Worm (Caenorhabditis elegans) whole organism, mixed stage, embryonic: Measurements from ENCODE around the gene W04G3.13.

Experiments used
- M03D4.4 ChIP-seq: sonication (generic microtip); optimal IDR thresholded peaks from 2 replicates; lab custom pipeline; 2017; ENCODE audit warnings: mild to moderate bottlenecking, missing genetic modification characterization, missing compliant biosample characterization
- bed-3 ChIP-seq: fragments of 200-800 bp; sonication (Bioruptor generic); optimal IDR thresholded peaks from 3 replicates; lab custom pipeline; 2018; ENCODE audit warnings: mild to moderate bottlenecking, missing genetic modification characterization, moderate library complexity, missing compliant biosample characterization
- blmp-1 ChIP-seq: fragments of 150-350 bp; optimal IDR thresholded peaks from 2 replicates; lab custom pipeline; 2014; ENCODE audit warnings: missing biosample characterization, missing genetic modification characterization
- ceh-39 ChIP-seq: fragments of 150-350 bp; optimal IDR thresholded peaks from 2 replicates; lab custom pipeline; 2014; ENCODE audit warnings: missing biosample characterization, missing genetic modification characterization
- ceh-43 ChIP-seq: fragments of 200-800 bp; sonication (Bioruptor generic); optimal IDR thresholded peaks from 2 replicates; lab custom pipeline; 2018; ENCODE audit warnings: mild to moderate bottlenecking, missing genetic modification characterization, moderate library complexity, missing compliant biosample characterization
- ces-1 ChIP-seq: fragments of 150-350 bp; optimal IDR thresholded peaks from 2 replicates; lab custom pipeline; 2014; ENCODE audit warnings: missing biosample characterization, missing genetic modification reagents, missing genetic modification characterization
- drap-1 ChIP-seq: fragments of 200-800 bp; sonication (Bioruptor generic); optimal IDR thresholded peaks from 3 replicates; lab custom pipeline; 2018; ENCODE audit warnings: mild to moderate bottlenecking, missing genetic modification characterization, missing compliant biosample characterization
- elt-1 ChIP-seq: sonication (generic microtip); optimal IDR thresholded peaks from 2 replicates; lab custom pipeline; 2017; ENCODE audit warnings: missing genetic modification characterization, mild to moderate bottlenecking, missing compliant biosample characterization, antibody characterized with exemption, moderate library complexity, borderline replicate concordance; ENCODE audit not compliant: insufficient read depth
- flh-1 ChIP-seq: fragments of 200-800 bp; sonication (Bioruptor generic); optimal IDR thresholded peaks from 2 replicates; lab custom pipeline; 2018; ENCODE audit warnings: mild to moderate bottlenecking, missing genetic modification characterization, moderate library complexity, missing compliant biosample characterization
- ham-2 ChIP-seq: fragments of 200-800 bp; sonication (Bioruptor generic); optimal IDR thresholded peaks from 2 replicates; lab custom pipeline; 2018; ENCODE audit warnings: mild to moderate bottlenecking, missing genetic modification characterization, missing compliant biosample characterization
- lin-32 ChIP-seq: fragments of 200-800 bp; sonication (Bioruptor generic); optimal IDR thresholded peaks from 2 replicates; lab custom pipeline; 2018; ENCODE audit warnings: mild to moderate bottlenecking, missing genetic modification characterization, missing compliant biosample characterization
- lsy-2 ChIP-seq: fragments of 150-350 bp; optimal IDR thresholded peaks from 2 replicates; lab custom pipeline; 2014; ENCODE audit warnings: missing biosample characterization, missing genetic modification characterization
- mab-5 ChIP-seq: fragments of 150-350 bp; optimal IDR thresholded peaks from 2 replicates; lab custom pipeline; 2014; ENCODE audit warnings: missing biosample characterization, missing genetic modification characterization
- mep-1 ChIP-seq: fragments of 150-350 bp; optimal IDR thresholded peaks from 2 replicates; lab custom pipeline; 2017; ENCODE audit warnings: missing biosample characterization, missing genetic modification reagents, missing genetic modification characterization, inconsistent platforms
- mls-2 ChIP-seq: sonication (generic microtip); optimal IDR thresholded peaks from 2 replicates; lab custom pipeline; 2016; ENCODE audit warnings: mild to moderate bottlenecking, missing genetic modification characterization, moderate library complexity, missing compliant biosample characterization
- nhr-12 ChIP-seq: fragments of 150-350 bp; optimal IDR thresholded peaks from 2 replicates; lab custom pipeline; 2014; ENCODE audit warnings: missing biosample characterization, missing genetic modification characterization
- nhr-2 ChIP-seq: fragments of 150-350 bp; optimal IDR thresholded peaks from 2 replicates; lab custom pipeline; 2014; ENCODE audit warnings: missing biosample characterization, missing genetic modification characterization
- nhr-237 ChIP-seq: fragments of 150-350 bp; optimal IDR thresholded peaks from 2 replicates; lab custom pipeline; 2014; ENCODE audit warnings: missing biosample characterization, missing genetic modification characterization
- nhr-28 ChIP-seq: fragments of 150-350 bp; optimal IDR thresholded peaks from 2 replicates; lab custom pipeline; 2014; ENCODE audit warnings: missing biosample characterization, missing genetic modification characterization
- nhr-76 ChIP-seq: sonication (generic microtip); optimal IDR thresholded peaks from 2 replicates; lab custom pipeline; 2017; ENCODE audit warnings: missing biosample characterization, missing genetic modification characterization
- pha-4 ChIP-seq: fragments of 150-350 bp; optimal IDR thresholded peaks from 2 replicates; lab custom pipeline; 2018; ENCODE audit warnings: missing biosample characterization, missing genetic modification reagents, missing genetic modification characterization
- sem-2 ChIP-seq: fragments of 200-800 bp; sonication (Bioruptor generic); optimal IDR thresholded peaks from 2 replicates; lab custom pipeline; 2018; ENCODE audit warnings: mild to moderate bottlenecking, missing genetic modification characterization, missing compliant biosample characterization
- snpc-4 ChIP-seq: fragments of 150-350 bp; optimal IDR thresholded peaks from 2 replicates; lab custom pipeline; 2014; ENCODE audit warnings: missing biosample characterization, missing genetic modification characterization
- sptf-1 ChIP-seq: sonication (generic microtip); optimal IDR thresholded peaks from 2 replicates; lab custom pipeline; 2017; ENCODE audit warnings: mild to moderate bottlenecking, missing genetic modification characterization, moderate library complexity, missing compliant biosample characterization
- tbx-8 ChIP-seq: fragments of 200-800 bp; sonication (Bioruptor generic); optimal IDR thresholded peaks from 2 replicates; lab custom pipeline; 2018; ENCODE audit warnings: mild to moderate bottlenecking, missing genetic modification characterization, moderate library complexity, missing compliant biosample characterization
- unc-120 ChIP-seq: sonication (generic microtip); optimal IDR thresholded peaks from 2 replicates; lab custom pipeline; 2017; ENCODE audit warnings: missing genetic modification characterization, missing compliant biosample characterization; ENCODE audit not compliant: poor library complexity, severe bottlenecking
- unc-39 ChIP-seq: fragments of 150-350 bp; optimal IDR thresholded peaks from 2 replicates; lab custom pipeline; 2014; ENCODE audit warnings: missing biosample characterization, missing genetic modification characterization
- unc-62 ChIP-seq: fragments of 150-350 bp; optimal IDR thresholded peaks from 2 replicates; lab custom pipeline; 2014; ENCODE audit warnings: missing biosample characterization, missing genetic modification reagents, missing genetic modification characterization
- zip-8 ChIP-seq: fragments of 150-350 bp; optimal IDR thresholded peaks from 2 replicates; lab custom pipeline; 2014; ENCODE audit warnings: missing biosample characterization, missing genetic modification characterization
- ztf-11 ChIP-seq: fragments of 150-350 bp; optimal IDR thresholded peaks from 2 replicates; lab custom pipeline; 2014; ENCODE audit warnings: missing biosample characterization, missing genetic modification characterization

W04G3.13 gene

DNA sequence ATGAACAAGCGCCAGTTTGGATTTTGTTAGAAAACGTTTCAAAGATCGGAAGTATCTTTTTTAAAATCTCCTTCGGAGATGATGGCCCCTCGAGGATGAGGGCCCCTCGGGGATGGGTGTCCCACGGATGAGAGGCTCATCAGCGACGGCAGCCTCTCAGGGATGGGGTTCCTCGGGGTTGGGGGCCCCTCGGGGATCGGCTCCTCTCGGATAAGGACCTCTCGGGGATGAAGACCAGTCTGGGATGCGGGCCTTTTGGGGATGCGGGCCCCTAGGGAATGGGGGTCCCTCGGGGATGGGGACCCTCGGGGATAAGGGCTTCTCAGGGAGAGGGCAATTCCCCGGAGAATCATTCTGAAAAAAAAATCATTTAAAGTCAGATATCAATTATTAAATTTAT lies 29.2 kb downstream of the W04G3.13 start:
- TF ChIP-seq sem-2 (no peak), lsy-2 (tag; lab: Kevin White, UChicago) (no peak), ztf-11 (tag; lab: Kevin White, UChicago) (no peak), unc-39 (tag; lab: Kevin White, UChicago) (no peak), unc-62 (GFP tag; lab: Kevin White, UChicago) (no peak), snpc-4 (tag; lab: Kevin White, UChicago) (no peak), tbx-8 (GFP tag; lab: Kevin White, UChicago) (no peak), unc-120 (tag; lab: Kevin White, UChicago) (no peak)

ce11 chrX:11047183-11047582 lies 32.4 kb downstream of the W04G3.13 start, which contains the start of gene clc-1:
TSS of gene clc-1 (plus strand) at chrX:11047446.
- TF ChIP-seq tbx-8 (GFP tag; lab: Kevin White, UChicago), result no peak
- no peak for TF ChIP-seq ces-1 (GFP tag; lab: Kevin White, UChicago)
- no peak for TF ChIP-seq unc-120 (tag; lab: Kevin White, UChicago)
- no peak for TF ChIP-seq unc-39 (tag; lab: Kevin White, UChicago)
- TF ChIP-seq ceh-43 (GFP tag; lab: Kevin White, UChicago), result no peak
- TF ChIP-seq drap-1 (GFP tag; lab: Kevin White, UChicago), result no peak
- TF ChIP-seq blmp-1 (tag; lab: Kevin White, UChicago), result no peak
- TF ChIP-seq ceh-39 (tag; lab: Kevin White, UChicago), result no peak
- TF ChIP-seq ztf-11 (tag; lab: Kevin White, UChicago), result no peak
- TF ChIP-seq mab-5, result no peak
- TF ChIP-seq unc-62 (GFP tag; lab: Kevin White, UChicago), result no peak
- no peak for TF ChIP-seq nhr-237
- TF ChIP-seq flh-1 (GFP tag; lab: Kevin White, UChicago), result no peak
- TF ChIP-seq nhr-2 (tag; lab: Kevin White, UChicago), result no peak
- TF ChIP-seq zip-8 (tag; lab: Kevin White, UChicago), result no peak
- TF ChIP-seq lin-32, result no peak
- no peak for TF ChIP-seq mls-2 (tag; lab: Kevin White, UChicago)
- TF ChIP-seq lsy-2 (tag; lab: Kevin White, UChicago), result no peak
- no peak for TF ChIP-seq pha-4

ce11 chrX:11042777-11043176 lies 36.8 kb downstream of the W04G3.13 start, which contains the start of gene C09F12.3:
TSS of gene C09F12.3 (minus strand) at chrX:11042877.
- TF ChIP-seq zip-8 (tag; lab: Kevin White, UChicago), result no peak
- TF ChIP-seq mep-1 (tag; lab: Kevin White, UChicago), result no peak
- TF ChIP-seq bed-3, result no peak
- no peak for TF ChIP-seq mab-5
- no peak for TF ChIP-seq unc-120 (tag; lab: Kevin White, UChicago)
- TF ChIP-seq elt-1 (tag; lab: Kevin White, UChicago), result no peak
- no peak for TF ChIP-seq blmp-1 (tag; lab: Kevin White, UChicago)
- TF ChIP-seq sptf-1 (tag; lab: Kevin White, UChicago), result no peak
- TF ChIP-seq nhr-76 (tag; lab: Kevin White, UChicago), result no peak

DNA sequence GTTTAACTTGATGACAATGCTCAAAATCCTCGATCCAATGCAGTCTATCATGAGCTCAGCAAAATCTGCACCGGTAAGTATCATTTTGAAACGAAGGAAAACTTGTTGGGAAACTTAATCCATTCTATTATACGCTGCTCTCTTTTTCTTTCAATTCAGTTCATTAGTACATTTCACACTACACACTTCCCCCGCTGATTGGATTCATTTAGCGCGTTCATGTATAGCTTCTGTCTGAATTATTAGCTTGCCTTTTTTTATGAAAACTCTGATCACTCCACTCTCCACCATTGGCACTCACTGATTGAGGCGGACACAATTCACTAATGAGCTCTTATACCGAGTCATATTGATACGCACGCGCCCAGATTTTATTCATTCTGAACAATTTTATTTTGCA lies 41.3 kb downstream of the W04G3.13 start:
- no peak for TF ChIP-seq lin-32
- TF ChIP-seq ces-1 (GFP tag; lab: Kevin White, UChicago), result peak; percentile 70
- TF ChIP-seq, all 35 proteins: peak for 1

DNA sequence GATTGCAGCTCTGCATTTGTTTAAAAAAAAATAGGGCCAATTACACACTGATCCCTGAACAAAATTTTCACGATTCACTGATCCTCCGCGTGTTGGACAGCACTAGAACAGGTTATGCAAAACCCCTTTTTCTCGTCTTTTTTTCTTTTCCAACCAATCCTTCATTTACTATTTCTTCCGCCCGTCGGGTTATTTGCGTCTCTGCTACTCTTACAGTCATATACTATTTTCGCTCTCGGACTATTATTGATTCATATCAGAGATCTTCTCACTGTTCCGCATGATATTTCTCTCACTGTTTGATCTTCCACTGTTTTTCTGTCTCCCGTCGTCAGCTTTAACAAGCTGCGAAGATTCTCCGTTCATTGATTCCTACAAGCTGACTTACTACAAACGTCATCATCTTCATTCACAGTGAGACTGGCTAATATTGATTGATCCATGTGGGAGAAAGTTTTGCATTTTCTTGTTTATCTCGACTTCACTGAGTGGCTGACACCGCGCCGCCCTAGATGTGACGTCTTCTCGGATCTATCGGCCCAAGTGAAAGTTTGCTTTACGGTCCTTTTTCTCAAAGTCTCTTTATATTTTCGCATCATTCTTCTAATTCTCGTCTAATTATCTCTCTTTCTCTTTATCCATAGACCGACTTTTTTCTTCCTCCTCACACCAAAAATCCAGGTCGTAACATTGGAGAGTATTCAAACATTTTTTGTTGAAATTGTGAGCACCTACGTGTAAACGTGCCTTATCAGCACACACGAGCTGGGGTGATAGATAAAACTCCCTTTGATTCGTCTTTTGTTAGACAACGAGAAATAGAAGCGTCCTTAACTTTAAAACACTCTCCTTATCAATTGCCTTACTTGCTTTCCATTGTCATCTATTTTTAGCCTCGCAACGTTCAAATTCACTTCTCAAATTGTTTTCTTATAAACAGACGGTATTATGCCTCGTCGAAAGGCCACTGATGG lies 43.2 kb downstream of the W04G3.13 start:
- TF ChIP-seq nhr-28 (tag; lab: Kevin White, UChicago) (no peak), unc-39 (tag; lab: Kevin White, UChicago) (no peak), mep-1 (tag; lab: Kevin White, UChicago) (no peak), pha-4 (no peak), sptf-1 (tag; lab: Kevin White, UChicago) (no peak), ham-2 (GFP tag; lab: Kevin White, UChicago) (peak; percentile 85), blmp-1 (tag; lab: Kevin White, UChicago) (peak; percentile 76), ceh-43 (GFP tag; lab: Kevin White, UChicago) (no peak), M03D4.4 (tag; lab: Kevin White, UChicago) (no peak), zip-8 (tag; lab: Kevin White, UChicago) (no peak), nhr-12 (no peak), unc-120 (tag; lab: Kevin White, UChicago) (no peak), ces-1 (GFP tag; lab: Kevin White, UChicago) (no peak), snpc-4 (tag; lab: Kevin White, UChicago) (no peak), mls-2 (tag; lab: Kevin White, UChicago) (no peak), ztf-11 (tag; lab: Kevin White, UChicago) (no peak), elt-1 (tag; lab: Kevin White, UChicago) (peak; percentile 48)
- TF ChIP-seq, all 35 proteins: peak for 3
